Fruit fly (Drosophila melanogaster) whole organism, pupa: Measurements from ENCODE around the gene glec.
A peak's percentile ranks its signal among the peaks of the same experiment; 100 is the strongest.

Experiments used
- CG10348 ChIP-seq: fragments of 200-800 bp; sonication (Bioruptor generic); IDR thresholded peaks from 2 replicates; pipeline ENCODE4 v1.3.6; 2022; ENCODE audit warnings: missing biosample characterization, missing genetic modification characterization
- CG14655 ChIP-seq: fragments of 200-800 bp; sonication (Bioruptor generic); optimal IDR thresholded peaks from 3 replicates; lab custom pipeline; 2017; ENCODE audit warnings: mild to moderate bottlenecking, missing biosample characterization, missing genetic modification reagents, missing genetic modification characterization
- CG15710 ChIP-seq: fragments of 200-800 bp; sonication (Bioruptor generic); optimal IDR thresholded peaks from 2 replicates; lab custom pipeline; 2018; ENCODE audit warnings: missing biosample characterization, mild to moderate bottlenecking, missing genetic modification characterization, moderate library complexity
- CG17806 ChIP-seq: fragments of 200-800 bp; sonication (Bioruptor generic); optimal IDR thresholded peaks from 2 replicates; lab custom pipeline; 2018; ENCODE audit warnings: missing biosample characterization, mild to moderate bottlenecking, missing genetic modification characterization, moderate library complexity
- CG4496 ChIP-seq: fragments of 200-800 bp; sonication (Bioruptor generic); IDR thresholded peaks from 3 replicates; pipeline ENCODE4 v1.3.6; 2022; ENCODE audit warnings: missing biosample characterization, missing genetic modification characterization
- EcR ChIP-seq: fragments of 200-800 bp; sonication (Bioruptor generic); optimal IDR thresholded peaks from 3 replicates; lab custom pipeline; 2019; ENCODE audit warnings: missing biosample characterization, missing genetic modification characterization, mild to moderate bottlenecking, moderate library complexity, missing genetic modification reagents
- Pif1B ChIP-seq: fragments of 200-800 bp; sonication (Bioruptor generic); optimal IDR thresholded peaks from 3 replicates; lab custom pipeline; 2016; ENCODE audit warnings: missing biosample characterization, missing genetic modification characterization

dm6 chr3R:21893929-21894328, 37.9 kb upstream of the glec start:
- TF ChIP-seq CG14655 (peak; percentile 93), EcR (peak; percentile 42), Pif1B (peak; percentile 72), CG15710 (tag; lab: Kevin White, UChicago) (peak; percentile 80), CG10348 (GFP tag; lab: Robert Waterston, UW) (0 out of 2 replicates have a peak, but pooled peaks have one; percentile 29), CG17806 (tag; lab: Kevin White, UChicago) (peak; percentile 85), CG4496 (GFP tag; lab: Robert Waterston, UW) (peak; percentile 90)
